Worm (Caenorhabditis elegans) whole organism, L4 larva: ENCODE results near the gene tag-151.

ENCODE experiments used
- ZK546.5 ChIP-seq, 2 experiments: sonication (generic microtip); optimal IDR thresholded peaks; 2 replicates each; lab custom pipeline; 2017; ENCODE audit warnings: missing biosample characterization in 2 of 2, missing genetic modification characterization in 2 of 2
- ces-1 ChIP-seq: fragments of 150-350 bp; sonication (generic microtip); optimal IDR thresholded peaks from 4 replicates; lab custom pipeline; 2014; ENCODE audit warnings: missing biosample characterization, missing genetic modification reagents, missing genetic modification characterization
- hmg-1.1 ChIP-seq: fragments of 200-800 bp; sonication (Bioruptor generic); IDR thresholded peaks from 2 replicates; pipeline ENCODE4 v1.3.6; 2022; ENCODE audit warnings: missing genetic modification reagents, missing genetic modification characterization, missing compliant biosample characterization
- nhr-102 ChIP-seq: sonication (generic microtip); optimal IDR thresholded peaks from 2 replicates; lab custom pipeline; 2016; ENCODE audit warnings: mild to moderate bottlenecking, missing genetic modification characterization, moderate library complexity, missing compliant biosample characterization
- nhr-6 ChIP-seq: fragments of 150-350 bp; optimal IDR thresholded peaks from 2 replicates; lab custom pipeline; 2014; ENCODE audit warnings: missing biosample characterization, missing genetic modification characterization
- tag-97 ChIP-seq: fragments of 200-800 bp; sonication (Bioruptor generic); IDR thresholded peaks from 2 replicates; pipeline ENCODE4 v1.3.6; 2022; ENCODE audit warnings: missing genetic modification characterization, missing compliant biosample characterization
- unc-130 ChIP-seq: sonication (generic microtip); optimal IDR thresholded peaks from 2 replicates; lab custom pipeline; 2016; ENCODE audit warnings: missing genetic modification reagents, missing genetic modification characterization, missing compliant biosample characterization
- zip-2 ChIP-seq: fragments of 150-350 bp; optimal IDR thresholded peaks from 2 replicates; lab custom pipeline; 2014; ENCODE audit warnings: missing biosample characterization, missing genetic modification characterization

DNA sequence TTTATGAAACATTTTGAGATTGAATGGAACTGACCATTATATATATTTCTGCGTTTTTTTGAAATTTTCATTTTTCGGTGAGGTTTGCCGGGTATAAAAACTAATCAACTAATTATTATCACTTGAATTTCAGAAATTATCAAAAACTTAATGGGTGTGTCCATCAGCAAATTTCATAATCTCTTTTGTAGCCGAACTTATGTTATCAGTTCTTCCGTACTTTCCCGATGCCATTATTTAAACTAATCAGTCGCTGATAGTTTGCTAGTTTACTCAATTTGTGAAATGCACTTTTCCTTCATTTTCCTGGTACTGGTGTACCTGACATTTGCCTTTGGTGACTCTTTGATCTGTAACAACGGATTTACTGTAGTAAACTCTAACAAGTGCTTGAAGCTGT is 35.9 kb upstream of the tag-151 start:
- TF ChIP-seq nhr-6 (tag; lab: Kevin White, UChicago) (no peak), ZK546.5 (tag; optimal IDR thresholded peaks at IDR 0.05; lab: Kevin White, UChicago) (no peak), unc-130 (no peak), nhr-102 (tag; lab: Kevin White, UChicago) (no peak), ces-1 (no peak), zip-2 (tag; lab: Kevin White, UChicago) (no peak), hmg-1.1 (GFP tag; lab: Robert Waterston, UW) (no peak), tag-97 (GFP tag; lab: Robert Waterston, UW) (no peak)
